Fruit fly (Drosophila melanogaster): ENCODE measurements around the gene CG11470.

Gene CG11470

dm6 chr3R:29566997-29567670 is 22.4 kb downstream of the CG11470 start (continued):
- TF ChIP-seq cyc (GFP tag; optimal IDR thresholded peaks at IDR 0.05) (peak; percentile 93), acj6 (GFP tag; optimal IDR thresholded peaks at IDR 0.05) (peak; percentile 81), CG8119 (GFP tag; IDR thresholded peaks at IDR 0.05) (peak; percentile 71), pdm3 (GFP tag; optimal IDR thresholded peaks at IDR 0.05) (peak; percentile 76), CG32006 (GFP tag; optimal IDR thresholded peaks at IDR 0.05) (peak; percentile 72), dac (GFP tag; optimal IDR thresholded peaks at IDR 0.05) (peak; percentile 5), CG6854 (GFP tag; optimal IDR thresholded peaks at IDR 0.05) (peak; percentile 69), CG1621 (tag; optimal IDR thresholded peaks at IDR 0.05) (peak; percentile 56), CG11762 (GFP tag; optimal IDR thresholded peaks at IDR 0.05; ENCODE audit: insufficient read depth) (peak; percentile 51), fkh (GFP tag; optimal IDR thresholded peaks at IDR 0.05) (peak; percentile 20), Hr4 (GFP tag; optimal IDR thresholded peaks at IDR 0.05) (peak; percentile 69), OdsH (GFP tag; optimal IDR thresholded peaks at IDR 0.05) (peak; percentile 70), CG6163 (GFP tag; IDR thresholded peaks at IDR 0.05) (peak; percentile 86)

- TF ChIP-seq CG8632 (GFP tag; optimal IDR thresholded peaks at IDR 0.05) (no peak), CG10669 (GFP tag; optimal IDR thresholded peaks at IDR 0.05) (no peak), salr (GFP tag; optimal IDR thresholded peaks at IDR 0.05) (no peak), Hr38 (GFP tag; optimal IDR thresholded peaks at IDR 0.05) (no peak), svp (GFP tag) (peak; percentile 95), Hr39 (GFP tag; optimal IDR thresholded peaks at IDR 0.05) (no peak), fkh (GFP tag; optimal IDR thresholded peaks at IDR 0.05) (peak; percentile 61), Eip78C (GFP tag) (peak; percentile 25), CG3032 (tag; optimal IDR thresholded peaks at IDR 0.05) (no peak), Sox15 (GFP tag; optimal IDR thresholded peaks at IDR 0.05) (no peak), CG32006 (GFP tag; optimal IDR thresholded peaks at IDR 0.05) (no peak)
Observed at dm6 chr3R:29565744-29566143, 23.8 kb downstream of the CG11470 start.

dm6 chr3R:29562579-29562978 is 27.0 kb downstream of the CG11470 start:
- TF ChIP-seq Hr39 (GFP tag; optimal IDR thresholded peaks at IDR 0.05) (no peak), Sox14 (GFP tag; optimal IDR thresholded peaks at IDR 0.05) (no peak), CG8632 (GFP tag; optimal IDR thresholded peaks at IDR 0.05) (no peak), Hr38 (GFP tag; optimal IDR thresholded peaks at IDR 0.05) (no peak), CG6808 (GFP tag; optimal IDR thresholded peaks at IDR 0.05) (no peak), CG8319 (GFP tag; optimal IDR thresholded peaks at IDR 0.05) (no peak), CG4318 (GFP tag; optimal IDR thresholded peaks at IDR 0.05) (no peak)

- no peak for TF ChIP-seq Gug (GFP tag; IDR thresholded peaks at IDR 0.05)
- TF ChIP-seq CG6276 (GFP tag; optimal IDR thresholded peaks at IDR 0.05): no peak
- no peak for TF ChIP-seq lz (GFP tag; optimal IDR thresholded peaks at IDR 0.05)
- TF ChIP-seq Ets96B (tag; optimal IDR thresholded peaks at IDR 0.05): no peak
- TF ChIP-seq svp (GFP tag): peak; percentile 48
- TF ChIP-seq fkh (GFP tag; optimal IDR thresholded peaks at IDR 0.05): peak; percentile 53
- no peak for TF ChIP-seq CG32006 (GFP tag; optimal IDR thresholded peaks at IDR 0.05)
- TF ChIP-seq CG6854 (GFP tag; optimal IDR thresholded peaks at IDR 0.05): no peak
- no peak for TF ChIP-seq dsx (GFP tag; optimal IDR thresholded peaks at IDR 0.05; ENCODE audit: poor library complexity, severe bottlenecking)
Observed at dm6 chr3R:29560418-29560817, 29.1 kb downstream of the CG11470 start.

dm6 chr3R:29559444-29559976 is 30.1 kb downstream of the CG11470 start:
- TF ChIP-seq Lpt (GFP tag; optimal IDR thresholded peaks at IDR 0.05) (no peak), CG15336 (GFP tag; IDR thresholded peaks at IDR 0.05) (no peak), topi (GFP tag; optimal IDR thresholded peaks at IDR 0.05) (no peak), dac (GFP tag; optimal IDR thresholded peaks at IDR 0.05) (no peak), Smox (GFP tag; optimal IDR thresholded peaks at IDR 0.05) (no peak), acj6 (GFP tag; optimal IDR thresholded peaks at IDR 0.05) (no peak), CG10669 (GFP tag; optimal IDR thresholded peaks at IDR 0.05) (no peak), CG1621 (tag; optimal IDR thresholded peaks at IDR 0.05) (no peak), spab (GFP tag; optimal IDR thresholded peaks at IDR 0.05) (no peak)
